Fruit fly (Drosophila melanogaster) whole organism, embryonic: ENCODE measurements around the gene jet.

Experiments
- Atf3 ChIP-seq: fragments of 200-800 bp; sonication (Bioruptor generic); optimal IDR thresholded peaks from 3 replicates; lab custom pipeline; 2016; ENCODE audit warnings: missing biosample characterization, missing genetic modification characterization
- B-H1 ChIP-seq: fragments of 200-800 bp; sonication (Bioruptor generic); IDR thresholded peaks from 3 replicates; pipeline ENCODE4 v1.3.6; 2022; ENCODE audit warnings: missing biosample characterization, missing genetic modification characterization
- CG11085 ChIP-seq: fragments of 200-800 bp; sonication (Bioruptor generic); IDR thresholded peaks from 2 replicates; pipeline ENCODE4 v1.3.6; 2022; ENCODE audit warnings: missing biosample characterization, missing genetic modification characterization
- CG11560 ChIP-seq: fragments of 200-800 bp; sonication (Bioruptor generic); IDR thresholded peaks from 3 replicates; pipeline ENCODE4 v1.3.6; 2022; ENCODE audit warnings: missing biosample characterization, missing genetic modification characterization
- CG12104 ChIP-seq: fragments of 200-800 bp; sonication (Bioruptor generic); optimal IDR thresholded peaks from 3 replicates; lab custom pipeline; 2016; ENCODE audit warnings: missing biosample characterization, missing genetic modification characterization
- CG14441 ChIP-seq: fragments of 200-800 bp; sonication (Bioruptor generic); IDR thresholded peaks from 2 replicates; pipeline ENCODE4 v1.3.6; 2022; ENCODE audit warnings: missing biosample characterization, missing genetic modification characterization
- CG14710 ChIP-seq: fragments of 200-800 bp; sonication (Bioruptor generic); optimal IDR thresholded peaks from 3 replicates; lab custom pipeline; 2019; ENCODE audit warnings: missing biosample characterization, mild to moderate bottlenecking, missing genetic modification characterization, moderate library complexity
- CG14860 ChIP-seq: fragments of 200-800 bp; sonication (Bioruptor generic); IDR thresholded peaks from 3 replicates; pipeline ENCODE4 v1.3.6; 2022; ENCODE audit warnings: missing biosample characterization, missing genetic modification characterization; ENCODE audit not compliant: partially characterized antibody
- CG15601 ChIP-seq: fragments of 200-800 bp; sonication (Bioruptor generic); optimal IDR thresholded peaks from 3 replicates; lab custom pipeline; 2019; ENCODE audit warnings: missing biosample characterization, mild to moderate bottlenecking, missing genetic modification characterization, moderate library complexity
- CG1603 ChIP-seq: fragments of 200-800 bp; sonication (Bioruptor generic); optimal IDR thresholded peaks from 2 replicates; lab custom pipeline; 2019; ENCODE audit warnings: missing biosample characterization, mild to moderate bottlenecking, missing genetic modification characterization, moderate library complexity
- CG18476 ChIP-seq: fragments of 200-800 bp; sonication (Bioruptor generic); optimal IDR thresholded peaks from 2 replicates; lab custom pipeline; 2016; ENCODE audit warnings: missing biosample characterization, mild to moderate bottlenecking, missing genetic modification characterization
- CG18599 ChIP-seq: fragments of 200-800 bp; sonication (Bioruptor generic); optimal IDR thresholded peaks from 3 replicates; lab custom pipeline; 2017; ENCODE audit warnings: missing biosample characterization, missing genetic modification characterization, mild to moderate bottlenecking, moderate library complexity, missing genetic modification reagents
- CG2129 ChIP-seq: fragments of 200-800 bp; sonication (Bioruptor generic); IDR thresholded peaks from 2 replicates; pipeline ENCODE4 v1.3.6; 2022; ENCODE audit warnings: missing biosample characterization, missing genetic modification characterization; ENCODE audit not compliant: partially characterized antibody
- CG2199 ChIP-seq: fragments of 200-800 bp; sonication (Bioruptor generic); IDR thresholded peaks from 3 replicates; pipeline ENCODE4 v1.3.6; 2022; ENCODE audit warnings: missing biosample characterization, missing genetic modification characterization
- CG2875 ChIP-seq: fragments of 200-800 bp; sonication (Bioruptor generic); optimal IDR thresholded peaks from 2 replicates; lab custom pipeline; 2017; ENCODE audit warnings: missing biosample characterization, mild to moderate bottlenecking, missing genetic modification characterization, missing genetic modification reagents
- CG30020 ChIP-seq: fragments of 200-800 bp; optimal IDR thresholded peaks from 2 replicates; lab custom pipeline; 2019; ENCODE audit warnings: missing biosample characterization, mild to moderate bottlenecking, missing genetic modification characterization, moderate library complexity
- CG3281 ChIP-seq: fragments of 200-800 bp; sonication (Bioruptor generic); optimal IDR thresholded peaks from 3 replicates; lab custom pipeline; 2017; ENCODE audit warnings: missing biosample characterization, mild to moderate bottlenecking, missing genetic modification characterization
- CG34224 ChIP-seq: fragments of 200-800 bp; sonication (Bioruptor generic); IDR thresholded peaks from 3 replicates; pipeline ENCODE4 v1.3.6; 2022; ENCODE audit warnings: missing biosample characterization, missing genetic modification characterization; ENCODE audit not compliant: partially characterized antibody
- CG34376 ChIP-seq: fragments of 200-800 bp; sonication (Bioruptor generic); optimal IDR thresholded peaks from 2 replicates; lab custom pipeline; 2018; ENCODE audit warnings: missing biosample characterization, mild to moderate bottlenecking, missing genetic modification characterization
- CG4617 ChIP-seq: fragments of 200-800 bp; sonication (Bioruptor generic); optimal IDR thresholded peaks from 3 replicates; lab custom pipeline; 2016; ENCODE audit warnings: missing biosample characterization, missing genetic modification characterization, borderline replicate concordance
- CG5180 ChIP-seq: fragments of 200-800 bp; sonication (Bioruptor generic); optimal IDR thresholded peaks from 3 replicates; lab custom pipeline; 2017; ENCODE audit warnings: missing biosample characterization, missing genetic modification characterization, mild to moderate bottlenecking, moderate library complexity, missing genetic modification reagents
- CG7839 ChIP-seq: fragments of 200-800 bp; sonication (Bioruptor generic); optimal IDR thresholded peaks from 3 replicates; lab custom pipeline; 2018; ENCODE audit warnings: missing biosample characterization, mild to moderate bottlenecking, missing genetic modification characterization, moderate library complexity
- CG8924 ChIP-seq: fragments of 200-800 bp; optimal IDR thresholded peaks from 3 replicates; lab custom pipeline; 2019; ENCODE audit warnings: missing biosample characterization, mild to moderate bottlenecking, missing genetic modification characterization, moderate library complexity
- CG9437 ChIP-seq: fragments of 200-800 bp; sonication (Bioruptor generic); optimal IDR thresholded peaks from 2 replicates; lab custom pipeline; 2018; ENCODE audit warnings: missing biosample characterization, mild to moderate bottlenecking, missing genetic modification characterization
- CG9932 ChIP-seq: fragments of 200-800 bp; sonication (Bioruptor generic); IDR thresholded peaks from 2 replicates; pipeline ENCODE4 v1.3.6; 2022; ENCODE audit warnings: missing biosample characterization, missing genetic modification characterization
- Camta ChIP-seq: fragments of 200-800 bp; sonication (Bioruptor generic); optimal IDR thresholded peaks from 2 replicates; lab custom pipeline; 2016; ENCODE audit warnings: missing biosample characterization, missing genetic modification characterization
- Dbx ChIP-seq: fragments of 200-800 bp; sonication (Bioruptor generic); IDR thresholded peaks from 3 replicates; pipeline ENCODE4 v1.3.6; 2022; ENCODE audit warnings: missing biosample characterization, missing genetic modification characterization
- Deaf1 ChIP-seq: fragments of 200-800 bp; optimal IDR thresholded peaks from 3 replicates; lab custom pipeline; 2019; ENCODE audit warnings: missing biosample characterization, mild to moderate bottlenecking, missing genetic modification characterization, moderate library complexity
- Drgx ChIP-seq: fragments of 200-800 bp; sonication (Bioruptor generic); IDR thresholded peaks from 2 replicates; pipeline ENCODE4 v1.3.6; 2022; ENCODE audit warnings: missing biosample characterization, missing genetic modification characterization
- Eip74EF ChIP-seq, 2 experiments: fragments of 200-800 bp in 1 of 2; fragments of >200 bp in 1 of 2; sonication (Bioruptor generic) in 1 of 2; optimal IDR thresholded peaks; 2 replicates each; lab custom pipeline; 2017 to 2019; ENCODE audit warnings: missing biosample characterization in 2 of 2, missing genetic modification characterization in 2 of 2, mild to moderate bottlenecking in 1 of 2, moderate library complexity in 1 of 2
- Ets65A ChIP-seq: fragments of 200-800 bp; sonication (Bioruptor generic); peaks from one replicate; lab custom pipeline; 2016; ENCODE audit warnings: missing biosample characterization, missing genetic modification characterization
- Hmr ChIP-seq: fragments of 200-800 bp; sonication (Bioruptor generic); optimal IDR thresholded peaks from 3 replicates; lab custom pipeline; 2017; ENCODE audit warnings: mild to moderate bottlenecking, missing biosample characterization, missing genetic modification reagents, missing genetic modification characterization
- Hr78 ChIP-seq, 2 experiments: fragments of 200-800 bp in 1 of 2; fragments of >200 bp in 1 of 2; sonication (Bioruptor generic) in 1 of 2; optimal IDR thresholded peaks; 2 replicates each; lab custom pipeline; 2017 to 2019; ENCODE audit warnings: missing biosample characterization in 2 of 2, missing genetic modification characterization in 2 of 2, mild to moderate bottlenecking in 1 of 2, moderate library complexity in 1 of 2
- Jarid2 ChIP-seq: fragments of 200-800 bp; sonication (Bioruptor generic); optimal IDR thresholded peaks from 3 replicates; lab custom pipeline; 2017; ENCODE audit warnings: mild to moderate bottlenecking, missing biosample characterization, missing genetic modification reagents, missing genetic modification characterization
- Mad ChIP-seq: fragments of 200-800 bp; sonication (Bioruptor generic); optimal IDR thresholded peaks from 2 replicates; lab custom pipeline; 2016; ENCODE audit warnings: missing biosample characterization, missing genetic modification characterization
- Med ChIP-seq: fragments of 200-800 bp; sonication (Bioruptor generic); peaks from one replicate; lab custom pipeline; 2016; ENCODE audit warnings: missing biosample characterization, missing genetic modification characterization, mild to moderate bottlenecking, inconsistent platforms, moderate library complexity
- NK7.1 ChIP-seq: fragments of 200-800 bp; sonication (Bioruptor generic); optimal IDR thresholded peaks from 3 replicates; lab custom pipeline; 2016; ENCODE audit warnings: missing biosample characterization, missing genetic modification characterization
- Oaz ChIP-seq: fragments of 200-800 bp; sonication (Bioruptor generic); IDR thresholded peaks from 2 replicates; pipeline ENCODE4 v1.3.6; 2022; ENCODE audit warnings: missing biosample characterization, missing genetic modification characterization
- ewg ChIP-seq: fragments of 200-800 bp; sonication (Bioruptor generic); optimal IDR thresholded peaks from 3 replicates; lab custom pipeline; 2017; ENCODE audit warnings: mild to moderate bottlenecking, missing biosample characterization, missing genetic modification reagents, missing genetic modification characterization
- knrl ChIP-seq: fragments of 200-800 bp; sonication (Bioruptor generic); IDR thresholded peaks from 3 replicates; pipeline ENCODE4 v1.3.6; 2022; ENCODE audit warnings: missing biosample characterization, missing genetic modification characterization; ENCODE audit not compliant: partially characterized antibody
- lola ChIP-seq, 3 experiments: fragments of >200 bp in 2 of 3; fragments of 200-800 bp in 1 of 3; sonication (Bioruptor generic) in 1 of 3; optimal IDR thresholded peaks; 2 replicates each; lab custom pipeline; 2017 to 2019; ENCODE audit warnings: missing biosample characterization in 3 of 3, missing genetic modification characterization in 3 of 3, mild to moderate bottlenecking in 1 of 3, moderate library complexity in 1 of 3
- mam ChIP-seq: fragments of 200-800 bp; sonication (Bioruptor generic); optimal IDR thresholded peaks from 3 replicates; lab custom pipeline; 2016; ENCODE audit warnings: missing biosample characterization, missing genetic modification characterization
- scrt ChIP-seq: fragments of 200-800 bp; sonication (Bioruptor generic); optimal IDR thresholded peaks from 2 replicates; lab custom pipeline; 2018; ENCODE audit warnings: missing biosample characterization, mild to moderate bottlenecking, missing genetic modification characterization, moderate library complexity
- so ChIP-seq: fragments of 200-800 bp; sonication (Bioruptor generic); IDR thresholded peaks from 3 replicates; pipeline ENCODE4 v1.3.6; 2022; ENCODE audit warnings: missing biosample characterization, missing genetic modification characterization
- tap ChIP-seq: fragments of 200-800 bp; optimal IDR thresholded peaks from 3 replicates; lab custom pipeline; 2019; ENCODE audit warnings: missing biosample characterization, mild to moderate bottlenecking, missing genetic modification characterization, moderate library complexity
- tgo ChIP-seq: fragments of 200-800 bp; sonication (Bioruptor generic); IDR thresholded peaks from 3 replicates; pipeline ENCODE4 v1.3.6; 2022; ENCODE audit warnings: missing biosample characterization, missing genetic modification characterization
- twi ChIP-seq: fragments of 200-800 bp; optimal IDR thresholded peaks from 2 replicates; lab custom pipeline; 2019; ENCODE audit warnings: missing biosample characterization, mild to moderate bottlenecking, missing genetic modification characterization, moderate library complexity
- unc-4 ChIP-seq: fragments of 200-800 bp; sonication (Bioruptor generic); IDR thresholded peaks from 2 replicates; pipeline ENCODE4 v1.3.6; 2022; ENCODE audit warnings: missing biosample characterization, missing genetic modification characterization; ENCODE audit not compliant: partially characterized antibody
- wor ChIP-seq: fragments of 200-800 bp; sonication (Bioruptor generic); IDR thresholded peaks from 2 replicates; pipeline ENCODE4 v1.3.6; 2022; ENCODE audit warnings: missing biosample characterization, missing genetic modification characterization

jet gene

dm6 chr2L:4936325-4936869, 13.2 kb downstream of the jet start, which contains the start of gene hoe2 (continued):
- TF ChIP-seq CG18476 (no peak), knrl (GFP tag; lab: Robert Waterston, UW) (no peak), Oaz (GFP tag; lab: Robert Waterston, UW) (no peak), Camta (GFP tag; lab: Kevin White, UChicago) (no peak), CG9932 (GFP tag; lab: Robert Waterston, UW) (no peak), so (GFP tag; lab: Robert Waterston, UW) (no peak), wor (GFP tag; lab: Robert Waterston, UW) (no peak), Drgx (GFP tag; lab: Robert Waterston, UW) (0 out of 2 replicates have a peak, but pooled peaks have one; percentile 16), CG11085 (GFP tag; lab: Robert Waterston, UW) (no peak), Atf3 (GFP tag; lab: Kevin White, UChicago) (no peak), Hr78 (GFP tag; optimal IDR thresholded peaks at IDR 0.05; lab: Kevin White, UChicago) (no peak), CG34376 (peak; percentile 37), CG14710 (no peak), CG15601 (tag; lab: Kevin White, UChicago) (peak; percentile 94), tap (tag; lab: Kevin White, UChicago) (no peak), Eip74EF (GFP tag; optimal IDR thresholded peaks at IDR 0.05; lab: Kevin White, UChicago) (no peak), CG11560 (no peak), tgo (GFP tag; lab: Robert Waterston, UW) (no peak), CG2875 (GFP tag; lab: Kevin White, UChicago) (no peak), Mad (GFP tag; lab: Kevin White, UChicago) (no peak), CG12104 (GFP tag; lab: Kevin White, UChicago) (no peak), CG30020 (no peak), lola (GFP tag; optimal IDR thresholded peaks at IDR 0.05; lab: Kevin White, UChicago) (no peak), scrt (GFP tag; lab: Kevin White, UChicago) (peak; percentile 94), CG18599 (GFP tag; lab: Kevin White, UChicago) (peak; percentile 57), CG5180 (GFP tag; lab: Kevin White, UChicago) (no peak), ewg (GFP tag; lab: Kevin White, UChicago) (peak; percentile 57), CG14441 (no peak), unc-4 (no peak), CG8924 (tag; lab: Kevin White, UChicago) (no peak), CG3281 (GFP tag; lab: Kevin White, UChicago) (peak; percentile 31), Ets65A (peak; percentile 18), CG4617 (GFP tag; lab: Kevin White, UChicago) (no peak), twi (no peak), Jarid2 (GFP tag; lab: Kevin White, UChicago) (peak; percentile 23), B-H1 (GFP tag; lab: Robert Waterston, UW) (no peak), Hmr (peak; percentile 71), Med (GFP tag; lab: Kevin White, UChicago) (peak; percentile 38), Dbx (GFP tag; lab: Robert Waterston, UW) (peak; percentile 38; the same call in 1 of the 3 replicates), CG14860 (GFP tag; lab: Robert Waterston, UW) (no peak), CG2199 (GFP tag; lab: Robert Waterston, UW) (no peak), CG7839 (tag; lab: Kevin White, UChicago) (no peak), mam (GFP tag; lab: Kevin White, UChicago) (no peak), CG9437 (GFP tag; lab: Kevin White, UChicago) (no peak), NK7.1 (GFP tag; lab: Kevin White, UChicago) (no peak), CG2129 (no peak), CG34224 (GFP tag; lab: Robert Waterston, UW) (0 out of 3 replicates have a peak, but pooled peaks have one; percentile 9), Deaf1 (tag; lab: Kevin White, UChicago) (peak; percentile 94), CG1603 (tag; lab: Kevin White, UChicago) (no peak)
